Fruit fly (Drosophila melanogaster) whole organism, embryonic: ENCODE measurements around the gene dsx-c73A.
A peak's percentile ranks its signal among the peaks of the same experiment; 100 is the strongest.

ENCODE experiments used
- Awh ChIP-seq: fragments of 200-800 bp; sonication (Bioruptor generic); IDR thresholded peaks from 2 replicates; pipeline ENCODE4, ENCODE4 v1.3.6; 2022; ENCODE audit warnings: missing biosample characterization, missing genetic modification characterization
- CG10543 ChIP-seq: fragments of 200-800 bp; sonication (Bioruptor generic); optimal IDR thresholded peaks from 3 replicates; lab custom pipeline; 2017; ENCODE audit warnings: missing biosample characterization, mild to moderate bottlenecking, missing genetic modification characterization, moderate library complexity
- CG11696 ChIP-seq: fragments of 200-800 bp; sonication (Bioruptor generic); IDR thresholded peaks from 2 replicates; pipeline ENCODE4 v1.3.6; 2022; ENCODE audit warnings: missing biosample characterization, missing genetic modification characterization
- CG12071 ChIP-seq: fragments of 200-800 bp; sonication (Bioruptor generic); optimal IDR thresholded peaks from 3 replicates; lab custom pipeline; 2018; ENCODE audit warnings: missing biosample characterization, mild to moderate bottlenecking, missing genetic modification characterization
- CG12236 ChIP-seq: fragments of 200-800 bp; sonication (Bioruptor generic); optimal IDR thresholded peaks from 2 replicates; lab custom pipeline; 2016; ENCODE audit warnings: missing biosample characterization, missing genetic modification characterization
- CG12744 ChIP-seq: fragments of 200-800 bp; sonication (Bioruptor generic); optimal IDR thresholded peaks from 2 replicates; lab custom pipeline; 2016; ENCODE audit warnings: missing biosample characterization, missing genetic modification characterization
- CG15601 ChIP-seq: fragments of 200-800 bp; sonication (Bioruptor generic); optimal IDR thresholded peaks from 3 replicates; lab custom pipeline; 2019; ENCODE audit warnings: missing biosample characterization, mild to moderate bottlenecking, missing genetic modification characterization, moderate library complexity
- CG16863 ChIP-seq: fragments of 200-800 bp; sonication (Bioruptor generic); optimal IDR thresholded peaks from 3 replicates; lab custom pipeline; 2016; ENCODE audit warnings: missing biosample characterization, missing genetic modification characterization
- CG17328 ChIP-seq: fragments of 200-800 bp; sonication (Bioruptor generic); IDR thresholded peaks from 2 replicates; pipeline ENCODE4 v1.3.6; 2022; ENCODE audit warnings: missing biosample characterization, missing genetic modification characterization
- CG18011 ChIP-seq: fragments of 200-800 bp; sonication (Bioruptor generic); optimal IDR thresholded peaks from 2 replicates; lab custom pipeline; 2017; ENCODE audit warnings: missing biosample characterization, missing genetic modification characterization, mild to moderate bottlenecking, moderate library complexity, missing genotype
- CG2889 ChIP-seq: fragments of 200-800 bp; sonication (Bioruptor generic); IDR thresholded peaks from 3 replicates; pipeline ENCODE4 v1.3.6; 2022; ENCODE audit warnings: missing biosample characterization, missing genetic modification characterization
- CG30020 ChIP-seq: fragments of 200-800 bp; optimal IDR thresholded peaks from 2 replicates; lab custom pipeline; 2019; ENCODE audit warnings: missing biosample characterization, mild to moderate bottlenecking, missing genetic modification characterization, moderate library complexity
- CG30403 ChIP-seq: fragments of 200-800 bp; sonication (Bioruptor generic); optimal IDR thresholded peaks from 3 replicates; lab custom pipeline; 2016; ENCODE audit warnings: missing biosample characterization, missing genetic modification characterization
- CG3163 ChIP-seq: fragments of 200-800 bp; sonication (Bioruptor generic); optimal IDR thresholded peaks from 3 replicates; lab custom pipeline; 2016; ENCODE audit warnings: missing biosample characterization, missing genetic modification characterization
- CG4404 ChIP-seq: fragments of 200-800 bp; sonication (Bioruptor generic); IDR thresholded peaks from 2 replicates; pipeline ENCODE4 v1.3.6; 2022; ENCODE audit warnings: missing biosample characterization, missing genetic modification characterization
- CG6854 ChIP-seq: fragments of 200-800 bp; sonication (Bioruptor generic); optimal IDR thresholded peaks from 3 replicates; lab custom pipeline; 2017; ENCODE audit warnings: missing biosample characterization, mild to moderate bottlenecking, missing genetic modification characterization
- CG7357 ChIP-seq: fragments of 200-800 bp; sonication (Bioruptor generic); IDR thresholded peaks from 3 replicates; pipeline ENCODE4 v1.3.6; 2022; ENCODE audit warnings: missing biosample characterization, missing genetic modification characterization
- CG7372 ChIP-seq: fragments of 200-800 bp; sonication (Bioruptor generic); IDR thresholded peaks from 2 replicates; pipeline ENCODE4 v1.3.6; 2022; ENCODE audit warnings: missing biosample characterization, missing genetic modification characterization
- CG7839 ChIP-seq: fragments of 200-800 bp; sonication (Bioruptor generic); optimal IDR thresholded peaks from 3 replicates; lab custom pipeline; 2018; ENCODE audit warnings: missing biosample characterization, mild to moderate bottlenecking, missing genetic modification characterization, moderate library complexity
- CG8478 ChIP-seq: fragments of >200 bp; optimal IDR thresholded peaks from 2 replicates; lab custom pipeline; 2018
- D19B ChIP-seq: fragments of 200-800 bp; sonication (Bioruptor generic); optimal IDR thresholded peaks from 2 replicates; lab custom pipeline; 2017; ENCODE audit warnings: missing biosample characterization, mild to moderate bottlenecking, missing genetic modification characterization
- Dad ChIP-seq: fragments of 200-800 bp; sonication (Bioruptor generic); optimal IDR thresholded peaks from 3 replicates; lab custom pipeline; 2016; ENCODE audit warnings: missing biosample characterization, missing genetic modification characterization
- Doc2 ChIP-seq: fragments of 200-800 bp; sonication (Bioruptor generic); IDR thresholded peaks from 2 replicates; pipeline ENCODE4 v1.3.6; 2022; ENCODE audit warnings: missing biosample characterization, missing genetic modification characterization
- E2f2 ChIP-seq: fragments of 200-800 bp; sonication (Bioruptor generic); IDR thresholded peaks from 2 replicates; pipeline ENCODE4 v1.3.6; 2022; ENCODE audit warnings: missing biosample characterization, missing genetic modification characterization
- Kr ChIP-seq: fragments of 200-800 bp; sonication (Bioruptor generic); optimal IDR thresholded peaks from 2 replicates; lab custom pipeline; 2017; ENCODE audit warnings: missing biosample characterization, mild to moderate bottlenecking, missing genetic modification characterization
- Lim3 ChIP-seq: fragments of 200-800 bp; sonication (Bioruptor generic); IDR thresholded peaks from 2 replicates; pipeline ENCODE4 v1.3.6; 2022; ENCODE audit warnings: missing biosample characterization, missing genetic modification characterization
- Poxn ChIP-seq: fragments of 200-800 bp; sonication (Bioruptor generic); IDR thresholded peaks from 2 replicates; pipeline ENCODE4 v1.3.6; 2022; ENCODE audit warnings: missing biosample characterization, missing genetic modification characterization
- Sox100B ChIP-seq: fragments of 200-800 bp; sonication (Bioruptor generic); optimal IDR thresholded peaks from 3 replicates; lab custom pipeline; 2018; ENCODE audit warnings: missing biosample characterization, mild to moderate bottlenecking, missing genetic modification characterization
- Sox102F ChIP-seq: fragments of 200-800 bp; sonication (Bioruptor generic); optimal IDR thresholded peaks from 2 replicates; lab custom pipeline; 2018; ENCODE audit warnings: missing biosample characterization, mild to moderate bottlenecking, missing genetic modification characterization, moderate library complexity
- Sry-β ChIP-seq: fragments of 200-800 bp; sonication (Bioruptor generic); optimal IDR thresholded peaks from 2 replicates; lab custom pipeline; 2018; ENCODE audit warnings: missing biosample characterization, mild to moderate bottlenecking, missing genetic modification characterization, moderate library complexity
- ac ChIP-seq: fragments of 200-800 bp; sonication (Bioruptor generic); optimal IDR thresholded peaks from 3 replicates; lab custom pipeline; 2017; ENCODE audit warnings: missing biosample characterization, mild to moderate bottlenecking, missing genetic modification characterization
- amos ChIP-seq: fragments of 200-800 bp; sonication (Bioruptor generic); IDR thresholded peaks from 2 replicates; pipeline ENCODE4 v1.3.6; 2022; ENCODE audit warnings: missing biosample characterization, missing genetic modification characterization; ENCODE audit not compliant: partially characterized antibody
- bcd ChIP-seq: fragments of 200-800 bp; sonication (Bioruptor generic); optimal IDR thresholded peaks from 2 replicates; lab custom pipeline; 2017; ENCODE audit warnings: missing biosample characterization, mild to moderate bottlenecking, missing genetic modification characterization
- br ChIP-seq: fragments of >200 bp; optimal IDR thresholded peaks from 2 replicates; lab custom pipeline; 2017
- cas ChIP-seq: fragments of 200-800 bp; sonication (Bioruptor generic); IDR thresholded peaks from 2 replicates; pipeline ENCODE4 v1.3.6; 2022; ENCODE audit warnings: missing biosample characterization, missing genetic modification characterization
- corto ChIP-seq: fragments of 200-800 bp; sonication (Bioruptor generic); optimal IDR thresholded peaks from 2 replicates; lab custom pipeline; 2016; ENCODE audit warnings: missing biosample characterization, mild to moderate bottlenecking, missing genetic modification characterization, moderate library complexity
- cwo ChIP-seq: fragments of 200-800 bp; sonication (Bioruptor generic); optimal IDR thresholded peaks from 3 replicates; lab custom pipeline; 2017; ENCODE audit warnings: missing biosample characterization, missing genetic modification characterization, mild to moderate bottlenecking, moderate library complexity, missing genetic modification reagents
- dpn ChIP-seq, 2 experiments: fragments of 200-800 bp; sonication (Bioruptor generic); optimal IDR thresholded peaks; 3 replicates each; lab custom pipeline; 2016; ENCODE audit warnings: missing biosample characterization in 2 of 2, missing genetic modification characterization in 2 of 2
- ewg ChIP-seq: fragments of 200-800 bp; sonication (Bioruptor generic); optimal IDR thresholded peaks from 3 replicates; lab custom pipeline; 2017; ENCODE audit warnings: mild to moderate bottlenecking, missing biosample characterization, missing genetic modification reagents, missing genetic modification characterization
- fd102C ChIP-seq: fragments of 200-800 bp; sonication (Bioruptor generic); optimal IDR thresholded peaks from 2 replicates; lab custom pipeline; 2018; ENCODE audit warnings: missing biosample characterization, mild to moderate bottlenecking, missing genetic modification characterization, moderate library complexity
- fd3F ChIP-seq: fragments of 200-800 bp; sonication (Bioruptor generic); optimal IDR thresholded peaks from 2 replicates; lab custom pipeline; 2018; ENCODE audit warnings: missing biosample characterization, mild to moderate bottlenecking, missing genetic modification characterization, moderate library complexity
- gce ChIP-seq: fragments of 200-800 bp; sonication (Bioruptor generic); IDR thresholded peaks from 3 replicates; pipeline ENCODE4 v1.3.6; 2022; ENCODE audit warnings: missing biosample characterization, missing genetic modification characterization
- hb ChIP-seq: fragments of 200-800 bp; sonication (Bioruptor generic); IDR thresholded peaks from 3 replicates; pipeline ENCODE4 v1.3.6; 2022; ENCODE audit warnings: missing biosample characterization, missing genetic modification characterization; ENCODE audit not compliant: partially characterized antibody
- jing ChIP-seq: fragments of 200-800 bp; sonication (Bioruptor generic); optimal IDR thresholded peaks from 2 replicates; lab custom pipeline; 2018; ENCODE audit warnings: missing biosample characterization, mild to moderate bottlenecking, missing genetic modification characterization
- nerfin-1 ChIP-seq: fragments of 200-800 bp; sonication (Bioruptor generic); optimal IDR thresholded peaks from 3 replicates; lab custom pipeline; 2019; ENCODE audit warnings: missing biosample characterization, mild to moderate bottlenecking, missing genetic modification characterization, moderate library complexity
- repo ChIP-seq: fragments of 200-800 bp; sonication (Bioruptor generic); optimal IDR thresholded peaks from 2 replicates; lab custom pipeline; 2016; ENCODE audit warnings: missing biosample characterization, missing genetic modification characterization
- sqz ChIP-seq: fragments of 200-800 bp; sonication (Bioruptor generic); optimal IDR thresholded peaks from 3 replicates; lab custom pipeline; 2018; ENCODE audit warnings: missing biosample characterization, mild to moderate bottlenecking, missing genetic modification characterization
- ssp ChIP-seq: fragments of 200-800 bp; sonication (Bioruptor generic); IDR thresholded peaks from 2 replicates; pipeline ENCODE4 v1.3.6; 2022; ENCODE audit warnings: missing biosample characterization, missing genetic modification characterization
- ttk ChIP-seq: fragments of 200-800 bp; sonication (Bioruptor generic); IDR thresholded peaks from 2 replicates; pipeline ENCODE4 v2.1.2; 2022; ENCODE audit warnings: missing biosample characterization, missing genetic modification characterization

dsx-c73A gene

DNA sequence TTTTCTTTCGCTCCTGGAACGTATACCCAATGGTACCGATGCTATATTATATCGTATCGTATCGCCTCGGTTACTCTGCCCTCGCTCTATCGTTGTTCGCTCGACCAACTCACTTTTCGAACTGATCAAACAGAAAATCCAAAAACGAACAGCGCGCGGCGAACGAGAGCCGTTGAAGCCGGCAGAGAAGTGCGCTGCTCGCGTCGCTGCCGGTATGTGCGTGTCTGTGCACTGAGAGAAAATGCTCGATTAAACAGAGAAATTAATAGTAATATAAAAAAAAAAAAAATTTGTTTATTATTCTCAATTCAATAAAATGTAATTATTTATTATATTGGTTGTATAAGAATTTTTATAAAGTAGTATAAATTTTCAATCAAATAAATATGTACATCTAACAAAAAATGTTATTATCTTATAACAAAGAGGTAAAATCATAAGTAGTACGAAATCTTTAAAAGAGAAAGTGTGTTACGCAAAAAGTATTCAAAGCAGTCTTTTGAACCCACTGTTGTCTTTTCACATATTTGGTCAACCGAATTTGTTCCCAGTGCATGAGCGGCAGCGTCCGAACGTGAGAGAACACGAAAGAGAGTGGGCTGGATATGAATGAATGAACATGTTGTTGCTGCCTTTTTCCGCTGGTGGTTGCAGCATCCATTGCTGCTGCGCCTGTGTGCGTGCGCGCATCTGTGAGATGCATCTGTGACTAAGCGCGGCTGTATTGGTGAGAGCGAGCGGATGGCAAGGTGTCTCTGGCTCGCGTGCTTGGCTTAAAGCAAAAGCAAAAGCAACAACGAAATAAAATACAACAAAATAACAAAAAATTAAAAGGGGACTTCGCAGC is 32.0 kb upstream of the dsx-c73A start, which contains the start of gene aos (continued):
- TF ChIP-seq CG11696 (GFP tag; lab: Robert Waterston, UW) (peak; percentile 62; the same call in 1 of the 2 replicates), cas (GFP tag; lab: Robert Waterston, UW) (peak; percentile 47; the same call in 1 of the 2 replicates), Sox102F (GFP tag; lab: Kevin White, UChicago) (peak; percentile 88), Lim3 (no peak), CG7372 (GFP tag; lab: Robert Waterston, UW) (peak; percentile 87), E2f2 (peak; percentile 68), br (no peak), ewg (GFP tag; lab: Kevin White, UChicago) (peak; percentile 83), amos (GFP tag; lab: Robert Waterston, UW) (peak; percentile 46; the same call in 1 of the 2 replicates), dpn (GFP tag; optimal IDR thresholded peaks at IDR 0.05; lab: Kevin White, UChicago) (peak in 1 of 2 experiments; percentile 90), ttk (GFP tag; lab: Robert Waterston, UW) (peak; percentile 84), bcd (GFP tag; lab: Kevin White, UChicago) (peak; percentile 85), CG7357 (GFP tag; lab: Robert Waterston, UW) (peak; percentile 41; the same call in 1 of the 3 replicates), Dad (GFP tag; lab: Kevin White, UChicago) (no peak), CG7839 (tag; lab: Kevin White, UChicago) (peak; percentile 86), cwo (GFP tag; lab: Kevin White, UChicago) (peak; percentile 76), Awh (GFP tag; lab: Robert Waterston, UW) (peak; percentile 60), CG6854 (GFP tag; lab: Kevin White, UChicago) (peak; percentile 80), CG18011 (GFP tag; lab: Kevin White, UChicago) (peak; percentile 61), ssp (GFP tag; lab: Robert Waterston, UW) (peak; percentile 73), sqz (GFP tag; lab: Kevin White, UChicago) (peak; percentile 78), corto (GFP tag; lab: Kevin White, UChicago) (no peak), repo (GFP tag; lab: Kevin White, UChicago) (no peak), Sry-β (GFP tag; lab: Kevin White, UChicago) (peak; percentile 56), CG12071 (GFP tag; lab: Kevin White, UChicago) (no peak), Poxn (GFP tag; lab: Robert Waterston, UW) (no peak), CG16863 (GFP tag; lab: Kevin White, UChicago) (peak; percentile 1), gce (GFP tag; lab: Robert Waterston, UW) (no peak), jing (GFP tag; lab: Kevin White, UChicago) (peak; percentile 29), CG3163 (GFP tag; lab: Kevin White, UChicago) (peak; percentile 9), CG30020 (tag; lab: Kevin White, UChicago) (peak; percentile 81), D19B (peak; percentile 51), nerfin-1 (tag; lab: Kevin White, UChicago) (peak; percentile 84), ac (peak; percentile 89), CG4404 (GFP tag; lab: Robert Waterston, UW) (peak; percentile 92), hb (no peak), CG12236 (GFP tag; lab: Kevin White, UChicago) (no peak), CG15601 (tag; lab: Kevin White, UChicago) (peak; percentile 90), Doc2 (no peak), fd102C (peak; percentile 59), CG10543 (GFP tag; lab: Kevin White, UChicago) (peak; percentile 91), CG8478 (no peak), Kr (GFP tag; lab: Kevin White, UChicago) (peak; percentile 79), CG12744 (GFP tag; lab: Kevin White, UChicago) (peak; percentile 10), CG30403 (GFP tag; lab: Kevin White, UChicago) (peak; percentile 95), Sox100B (GFP tag; lab: Kevin White, UChicago) (peak; percentile 99), CG2889 (GFP tag; lab: Robert Waterston, UW) (peak; percentile 50; the same call in 1 of the 3 replicates), CG17328 (GFP tag; lab: Robert Waterston, UW) (no peak; the same call in none of the 2 replicates), fd3F (peak; percentile 79)
